Worm (Caenorhabditis elegans): ENCODE results near the gene agr-1.

DNA sequence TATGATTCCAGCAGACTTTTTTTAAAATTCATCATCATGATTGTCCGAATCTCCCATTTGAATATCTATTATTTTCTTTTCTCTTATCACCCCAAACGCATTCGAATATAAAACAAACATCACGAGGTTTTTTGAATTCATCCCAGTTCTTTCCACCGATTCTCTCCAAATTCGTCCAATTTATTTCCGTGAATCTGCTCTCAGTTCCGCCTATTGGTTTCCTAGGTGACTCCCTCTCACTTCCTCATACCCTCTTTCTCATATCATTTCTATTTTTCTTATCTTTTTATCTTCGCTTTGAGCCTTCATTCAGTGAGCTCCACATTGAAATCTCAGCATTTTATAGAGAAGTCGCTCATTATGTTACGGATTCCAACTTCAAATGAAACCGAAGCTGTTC is 4.1 kb upstream of the agr-1 start, which contains the start of gene T13C2.7:
- TF ChIP-seq tbx-7 (tag; optimal IDR thresholded peaks at IDR 0.05) (no peak), pha-4 (tag; optimal IDR thresholded peaks at IDR 0.05) (no peak), hlh-15 (tag; optimal IDR thresholded peaks at IDR 0.05) (no peak), pros-1 (tag; optimal IDR thresholded peaks at IDR 0.05) (no peak), ztf-16 (tag; optimal IDR thresholded peaks at IDR 0.05) (no peak), fkh-6 (tag; optimal IDR thresholded peaks at IDR 0.05) (no peak), dmd-4 (tag; optimal IDR thresholded peaks at IDR 0.05; ENCODE audit: borderline replicate concordance) (no peak), ama-1 (optimal IDR thresholded peaks at IDR 0.05) (no peak), ceh-14 (tag; optimal IDR thresholded peaks at IDR 0.05) (no peak), nfya-1 (tag; optimal IDR thresholded peaks at IDR 0.05) (no peak), ceh-48 (tag; optimal IDR thresholded peaks at IDR 0.05) (no peak), elt-2 (tag; optimal IDR thresholded peaks at IDR 0.05) (no peak), gmeb-2 (tag; optimal IDR thresholded peaks at IDR 0.05) (no peak), rnt-1 (tag; optimal IDR thresholded peaks at IDR 0.05) (no peak)
